Fruit fly (Drosophila melanogaster) whole organism, prepupa: Measurements from ENCODE around the gene TH1.
A peak's percentile ranks its signal among the peaks of the same experiment; 100 is the strongest.

Experiments
- Blimp-1 ChIP-seq: fragments of 200-800 bp; sonication (Bioruptor generic); optimal IDR thresholded peaks from 3 replicates; lab custom pipeline; 2017; ENCODE audit warnings: missing biosample characterization, missing genetic modification characterization, mild to moderate bottlenecking, moderate library complexity, missing genetic modification reagents
- CG11762 ChIP-seq: fragments of 200-800 bp; sonication (Bioruptor generic); optimal IDR thresholded peaks from 3 replicates; lab custom pipeline; 2016; ENCODE audit warnings: missing biosample characterization, missing genetic modification characterization; ENCODE audit not compliant: insufficient read depth
- CG11902 ChIP-seq: fragments of 200-800 bp; sonication (Bioruptor generic); optimal IDR thresholded peaks from 3 replicates; lab custom pipeline; 2016; ENCODE audit warnings: missing biosample characterization, missing genetic modification characterization
- CG15336 ChIP-seq: fragments of 200-800 bp; sonication (Bioruptor generic); IDR thresholded peaks from 2 replicates; pipeline ENCODE4 v1.3.6; 2022; ENCODE audit warnings: missing biosample characterization, missing genetic modification characterization
- CG1621 ChIP-seq: fragments of 200-800 bp; sonication (Bioruptor generic); optimal IDR thresholded peaks from 3 replicates; lab custom pipeline; 2018; ENCODE audit warnings: missing biosample characterization, mild to moderate bottlenecking, missing genetic modification characterization
- CG3032 ChIP-seq: fragments of 200-800 bp; optimal IDR thresholded peaks from 2 replicates; lab custom pipeline; 2019; ENCODE audit warnings: missing biosample characterization, mild to moderate bottlenecking, missing genetic modification characterization, moderate library complexity
- CG31627 ChIP-seq: fragments of 200-800 bp; sonication (Bioruptor generic); optimal IDR thresholded peaks from 3 replicates; lab custom pipeline; 2016; ENCODE audit warnings: missing biosample characterization, missing genetic modification characterization
- CG32006 ChIP-seq: fragments of 200-800 bp; sonication (Bioruptor generic); optimal IDR thresholded peaks from 3 replicates; lab custom pipeline; 2017; ENCODE audit warnings: missing biosample characterization, mild to moderate bottlenecking, missing genetic modification characterization
- CG34406 ChIP-seq: fragments of 200-800 bp; sonication (Bioruptor generic); optimal IDR thresholded peaks from 3 replicates; lab custom pipeline; 2016; ENCODE audit warnings: missing biosample characterization, missing genetic modification characterization
- CG6163 ChIP-seq: fragments of 200-800 bp; sonication (Bioruptor generic); IDR thresholded peaks from 3 replicates; pipeline ENCODE4 v1.3.6; 2022; ENCODE audit warnings: missing biosample characterization, missing genetic modification characterization
- CG6276 ChIP-seq: fragments of 200-800 bp; sonication (Bioruptor generic); optimal IDR thresholded peaks from 2 replicates; lab custom pipeline; 2017; ENCODE audit warnings: missing biosample characterization, mild to moderate bottlenecking, missing genetic modification characterization
- CG6792 ChIP-seq: fragments of 200-800 bp; sonication (Bioruptor generic); optimal IDR thresholded peaks from 3 replicates; lab custom pipeline; 2016; ENCODE audit warnings: missing biosample characterization, missing genetic modification characterization
- CG6854 ChIP-seq: fragments of 200-800 bp; sonication (Bioruptor generic); optimal IDR thresholded peaks from 2 replicates; lab custom pipeline; 2017; ENCODE audit warnings: missing biosample characterization, mild to moderate bottlenecking, missing genetic modification characterization
- CG7368 ChIP-seq: fragments of 200-800 bp; sonication (Bioruptor generic); optimal IDR thresholded peaks from 3 replicates; lab custom pipeline; 2016; ENCODE audit warnings: missing biosample characterization, missing genetic modification characterization
- CG8119 ChIP-seq: fragments of 200-800 bp; sonication (Bioruptor generic); IDR thresholded peaks from 3 replicates; pipeline ENCODE4 v1.3.6; 2022; ENCODE audit warnings: missing biosample characterization, missing genetic modification characterization
- CG8319 ChIP-seq: fragments of 200-800 bp; sonication (Bioruptor generic); optimal IDR thresholded peaks from 3 replicates; lab custom pipeline; 2016; ENCODE audit warnings: missing biosample characterization, missing genetic modification characterization
- CG8632 ChIP-seq: fragments of 200-800 bp; sonication (Bioruptor generic); optimal IDR thresholded peaks from 3 replicates; lab custom pipeline; 2016; ENCODE audit warnings: missing biosample characterization, missing genetic modification characterization
- CG9139 ChIP-seq: fragments of 200-800 bp; sonication (Bioruptor generic); optimal IDR thresholded peaks from 3 replicates; lab custom pipeline; 2017; ENCODE audit warnings: missing biosample characterization, mild to moderate bottlenecking, missing genetic modification characterization
- Eip75B ChIP-seq: fragments of 200-800 bp; sonication (Bioruptor generic); optimal IDR thresholded peaks from 3 replicates; lab custom pipeline; 2016; ENCODE audit warnings: missing biosample characterization, missing genetic modification characterization
- Eip78C ChIP-seq: fragments of 200-800 bp; sonication (Bioruptor generic); peaks from one replicate; lab custom pipeline; 2016; ENCODE audit warnings: missing biosample characterization, missing genetic modification characterization
- Ets96B ChIP-seq: fragments of 200-800 bp; optimal IDR thresholded peaks from 2 replicates; lab custom pipeline; 2019; ENCODE audit warnings: missing biosample characterization, mild to moderate bottlenecking, missing genetic modification characterization, moderate library complexity
- Gug ChIP-seq: fragments of 200-800 bp; sonication (Bioruptor generic); IDR thresholded peaks from 2 replicates; pipeline ENCODE4 v1.3.6; 2022; ENCODE audit warnings: missing biosample characterization, missing genetic modification characterization
- Hr38 ChIP-seq: sonication (Bioruptor generic); optimal IDR thresholded peaks from 2 replicates; lab custom pipeline; 2016; ENCODE audit warnings: missing biosample characterization, missing genetic modification characterization
- Hr4 ChIP-seq: fragments of 200-800 bp; sonication (Bioruptor generic); optimal IDR thresholded peaks from 3 replicates; lab custom pipeline; 2016; ENCODE audit warnings: missing biosample characterization, missing genetic modification characterization
- Lpt ChIP-seq: fragments of 200-800 bp; sonication (Bioruptor generic); optimal IDR thresholded peaks from 3 replicates; lab custom pipeline; 2016; ENCODE audit warnings: missing biosample characterization, missing genetic modification characterization
- Met ChIP-seq: fragments of 200-800 bp; sonication (Bioruptor generic); optimal IDR thresholded peaks from 3 replicates; lab custom pipeline; 2016; ENCODE audit warnings: missing biosample characterization, missing genetic modification characterization
- OdsH ChIP-seq: fragments of 200-800 bp; sonication (Bioruptor generic); optimal IDR thresholded peaks from 3 replicates; lab custom pipeline; 2016; ENCODE audit warnings: missing biosample characterization, missing genetic modification characterization
- achi ChIP-seq: fragments of 200-800 bp; sonication (Bioruptor generic); optimal IDR thresholded peaks from 3 replicates; lab custom pipeline; 2016; ENCODE audit warnings: missing biosample characterization, missing genetic modification characterization
- acj6 ChIP-seq: fragments of 200-800 bp; sonication (Bioruptor generic); optimal IDR thresholded peaks from 3 replicates; lab custom pipeline; 2016; ENCODE audit warnings: missing biosample characterization, missing genetic modification characterization
- cyc ChIP-seq: fragments of 200-800 bp; sonication (Bioruptor generic); optimal IDR thresholded peaks from 3 replicates; lab custom pipeline; 2016; ENCODE audit warnings: missing biosample characterization, missing genetic modification characterization
- dac ChIP-seq: fragments of 200-800 bp; sonication (Bioruptor generic); optimal IDR thresholded peaks from 2 replicates; lab custom pipeline; 2017; ENCODE audit warnings: missing biosample characterization, mild to moderate bottlenecking, missing genetic modification characterization
- dsx ChIP-seq: fragments of 200-800 bp; optimal IDR thresholded peaks from 3 replicates; lab custom pipeline; 2019; ENCODE audit warnings: missing biosample characterization, mild to moderate bottlenecking, missing genetic modification characterization, moderate library complexity; ENCODE audit not compliant: poor library complexity, severe bottlenecking
- esn ChIP-seq: fragments of 200-800 bp; sonication (Bioruptor generic); optimal IDR thresholded peaks from 2 replicates; lab custom pipeline; 2016; ENCODE audit warnings: missing biosample characterization, mild to moderate bottlenecking, missing genetic modification characterization, moderate library complexity
- fd85E ChIP-seq: fragments of 200-800 bp; sonication (Bioruptor generic); optimal IDR thresholded peaks from 3 replicates; lab custom pipeline; 2016; ENCODE audit warnings: missing biosample characterization, missing genetic modification characterization
- fkh ChIP-seq: fragments of 200-800 bp; sonication (Bioruptor generic); optimal IDR thresholded peaks from 3 replicates; lab custom pipeline; 2017; ENCODE audit warnings: missing biosample characterization, mild to moderate bottlenecking, missing genetic modification characterization, moderate library complexity
- lz ChIP-seq: fragments of 200-800 bp; sonication (Bioruptor generic); optimal IDR thresholded peaks from 3 replicates; lab custom pipeline; 2016; ENCODE audit warnings: missing biosample characterization, missing genetic modification characterization
- salr ChIP-seq, 2 experiments: fragments of 200-800 bp; sonication (Bioruptor generic); optimal IDR thresholded peaks; 3 replicates each; lab custom pipeline; 2016 to 2018; ENCODE audit warnings: missing biosample characterization in 2 of 2, missing genetic modification characterization in 2 of 2, mild to moderate bottlenecking in 1 of 2
- spab ChIP-seq: fragments of 200-800 bp; sonication (Bioruptor generic); optimal IDR thresholded peaks from 2 replicates; lab custom pipeline; 2017; ENCODE audit warnings: missing biosample characterization, mild to moderate bottlenecking, missing genetic modification characterization, missing genetic modification reagents
- topi ChIP-seq: fragments of 200-800 bp; sonication (Bioruptor generic); optimal IDR thresholded peaks from 3 replicates; lab custom pipeline; 2016; ENCODE audit warnings: missing biosample characterization, missing genetic modification characterization
- vri ChIP-seq: fragments of 200-800 bp; sonication (Bioruptor generic); optimal IDR thresholded peaks from 3 replicates; lab custom pipeline; 2016; ENCODE audit warnings: missing biosample characterization, mild to moderate bottlenecking, missing genetic modification characterization

The TH1 gene

DNA sequence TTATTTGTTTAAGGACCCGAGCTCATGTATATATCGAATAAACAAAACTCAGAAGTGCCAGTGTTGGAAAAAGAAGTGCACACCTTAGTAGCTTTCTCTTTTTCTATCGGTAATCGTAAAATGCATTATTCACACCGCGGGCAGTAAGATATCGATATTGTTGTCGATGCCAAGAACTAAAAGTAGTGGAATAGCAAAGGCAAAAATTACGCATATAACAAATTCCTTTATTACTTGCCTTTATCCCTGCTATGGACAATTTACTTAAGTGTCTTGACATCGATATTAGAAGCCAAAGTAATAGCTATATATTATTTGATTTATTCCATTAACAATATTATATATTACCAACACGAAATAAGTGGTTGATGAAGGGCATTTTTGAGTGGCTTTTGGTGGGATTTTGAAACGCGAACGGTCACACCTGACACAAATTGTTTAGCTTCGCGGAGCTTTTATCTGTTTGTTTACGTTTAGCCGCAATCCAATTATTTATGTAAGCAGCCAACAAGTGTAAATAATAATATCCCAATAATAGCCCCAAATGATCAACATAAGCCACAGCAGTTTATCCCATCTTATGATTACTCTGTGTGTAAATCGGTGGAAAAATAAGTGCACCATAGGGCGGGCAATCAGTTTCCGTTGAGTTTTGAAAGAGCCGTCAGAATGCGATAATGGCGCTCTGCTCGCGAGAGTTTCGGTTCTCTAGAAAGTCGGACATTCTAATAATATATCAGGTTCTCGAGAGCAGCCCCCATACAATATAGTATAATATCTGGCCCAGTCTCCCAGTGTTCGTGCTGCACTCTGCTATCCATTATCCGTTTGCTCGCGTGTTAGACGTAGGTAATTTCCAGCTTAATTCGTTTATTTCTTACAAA lies 6.2 kb downstream of the TH1 start, which contains the start of the genes CG9992 and CG4239 (continued):
- TF ChIP-seq Blimp-1 (GFP tag; lab: Kevin White, UChicago) (peak; percentile 62), acj6 (GFP tag; lab: Kevin White, UChicago) (no peak), CG8319 (GFP tag; lab: Kevin White, UChicago) (peak; percentile 9), CG8632 (GFP tag; lab: Kevin White, UChicago) (peak; percentile 3), CG11902 (peak; percentile 60), lz (peak; percentile 47), CG6792 (GFP tag; lab: Kevin White, UChicago) (peak; percentile 6), CG3032 (tag; lab: Kevin White, UChicago) (peak; percentile 75)

dm6 chrX:16383667-16384515 lies 7.3 kb downstream of the TH1 start:
- peak; percentile 14; the same call in 1 of the 2 replicates for TF ChIP-seq CG15336 (GFP tag; lab: Robert Waterston, UW)
- TF ChIP-seq Eip78C (GFP tag; lab: Kevin White, UChicago) = peak; percentile 62
- TF ChIP-seq CG6792 (GFP tag; lab: Kevin White, UChicago) = no peak
- no peak for TF ChIP-seq fd85E (GFP tag; lab: Kevin White, UChicago)
- TF ChIP-seq dsx (GFP tag; lab: Kevin White, UChicago) = no peak
- TF ChIP-seq CG11762 (GFP tag; lab: Kevin White, UChicago) = no peak
- no peak for TF ChIP-seq CG1621 (tag; lab: Kevin White, UChicago)
- no peak for TF ChIP-seq CG3032 (tag; lab: Kevin White, UChicago)
- no peak for TF ChIP-seq CG8119 (GFP tag; lab: Robert Waterston, UW)
- no peak for TF ChIP-seq CG31627
- peak; percentile 86 for TF ChIP-seq fkh (GFP tag; lab: Kevin White, UChicago)
- TF ChIP-seq CG7368 (GFP tag; lab: Kevin White, UChicago) = no peak
- TF ChIP-seq achi (GFP tag; lab: Kevin White, UChicago) = no peak
- TF ChIP-seq Blimp-1 (GFP tag; lab: Kevin White, UChicago) = no peak
- TF ChIP-seq CG34406 (GFP tag; lab: Kevin White, UChicago) = no peak
- no peak for TF ChIP-seq Lpt (GFP tag; lab: Kevin White, UChicago)
- no peak for TF ChIP-seq topi (GFP tag; lab: Kevin White, UChicago)
- no peak for TF ChIP-seq CG6163 (GFP tag; lab: Robert Waterston, UW)

- TF ChIP-seq cyc (GFP tag; lab: Kevin White, UChicago) (no peak), fkh (GFP tag; lab: Kevin White, UChicago) (no peak)
Measured at dm6 chrX:16374059-16374458, 17.2 kb downstream of the TH1 start.

DNA sequence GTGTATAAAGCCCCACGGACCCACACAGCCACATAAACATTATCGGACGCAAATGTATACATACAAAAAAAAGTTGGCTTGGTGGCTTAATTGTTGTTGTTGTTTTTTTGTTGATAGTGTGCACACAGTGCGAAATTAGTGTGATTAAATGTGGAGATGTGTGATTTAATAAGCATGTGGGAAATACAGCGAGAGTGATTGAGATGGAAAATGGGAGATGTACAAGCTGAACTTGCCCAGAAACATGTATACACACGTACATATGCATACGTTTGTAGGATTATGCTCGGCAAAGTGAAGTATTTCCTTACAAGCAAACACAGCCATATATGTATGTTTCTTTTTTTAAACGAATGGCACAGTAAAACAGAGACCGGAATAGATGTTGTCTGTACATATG lies 17.7 kb downstream of the TH1 start:
- TF ChIP-seq Lpt (GFP tag; lab: Kevin White, UChicago) (peak; percentile 63), CG32006 (GFP tag; lab: Kevin White, UChicago) (no peak), salr (GFP tag; optimal IDR thresholded peaks at IDR 0.05; lab: Kevin White, UChicago) (no peak), esn (GFP tag; lab: Kevin White, UChicago) (peak; percentile 16), dac (GFP tag; lab: Kevin White, UChicago) (peak; percentile 39), CG6854 (GFP tag; lab: Kevin White, UChicago) (no peak), Eip78C (GFP tag; lab: Kevin White, UChicago) (peak; percentile 79), Hr4 (peak; percentile 39), Eip75B (GFP tag; lab: Kevin White, UChicago) (no peak), OdsH (no peak), spab (GFP tag; lab: Kevin White, UChicago) (no peak), Hr38 (GFP tag; lab: Kevin White, UChicago) (no peak), Ets96B (tag; lab: Kevin White, UChicago) (peak; percentile 40), CG6276 (GFP tag; lab: Kevin White, UChicago) (no peak), CG8119 (GFP tag; lab: Robert Waterston, UW) (peak; percentile 45; the same call in 1 of the 3 replicates), CG8319 (GFP tag; lab: Kevin White, UChicago) (no peak), CG15336 (GFP tag; lab: Robert Waterston, UW) (peak; percentile 66), vri (GFP tag; lab: Kevin White, UChicago) (peak; percentile 5), Blimp-1 (GFP tag; lab: Kevin White, UChicago) (no peak), CG3032 (tag; lab: Kevin White, UChicago) (peak; percentile 28), CG9139 (GFP tag; lab: Kevin White, UChicago) (no peak), Gug (0 out of 2 replicates have a peak, but pooled peaks have one; percentile 19), Met (GFP tag; lab: Kevin White, UChicago) (no peak), CG31627 (no peak), achi (GFP tag; lab: Kevin White, UChicago) (no peak), CG1621 (tag; lab: Kevin White, UChicago) (no peak), CG11902 (no peak)
